Worm (Caenorhabditis elegans) whole organism, L4/young adult: Measurements from ENCODE around the gene F56D6.23.

Experiments
- W03F9.2 ChIP-seq: fragments of 150-350 bp; optimal IDR thresholded peaks from 2 replicates; lab custom pipeline; 2014; ENCODE audit warnings: missing biosample characterization, missing genetic modification characterization
- dao-5 ChIP-seq: sonication (generic microtip); optimal IDR thresholded peaks from 2 replicates; lab custom pipeline; 2016; ENCODE audit warnings: missing genotype, missing genetic modification characterization, moderate library complexity, missing compliant biosample characterization
- him-1 ChIP-seq: sonication (generic microtip); optimal IDR thresholded peaks from 2 replicates; lab custom pipeline; 2016; ENCODE audit warnings: missing genotype, missing genetic modification reagents, missing genetic modification characterization, missing compliant biosample characterization

ce11 chrIV:3917405-3917804, 855 bp upstream of the F56D6.23 start, which contains the start of gene F56D6.14:
- no peak for TF ChIP-seq him-1 (tag; lab: Kevin White, UChicago)
- no peak for TF ChIP-seq W03F9.2 (tag; lab: Kevin White, UChicago)
- TF ChIP-seq dao-5 (tag; lab: Kevin White, UChicago): no peak
